Worm (Caenorhabditis elegans) whole organism, late embryonic: ENCODE data around the gene Y41C4A.7.

Source experiments
- C38D4.7 ChIP-seq: fragments of 200-800 bp; sonication (Bioruptor generic); optimal IDR thresholded peaks from 2 replicates; lab custom pipeline; 2018; ENCODE audit warnings: mild to moderate bottlenecking, missing genetic modification characterization, moderate library complexity, missing compliant biosample characterization
- ama-1 ChIP-seq: fragments of 150-350 bp; optimal IDR thresholded peaks from 2 replicates; lab custom pipeline; 2014
- odd-2 ChIP-seq: sonication (generic microtip); optimal IDR thresholded peaks from 2 replicates; lab custom pipeline; 2017; ENCODE audit warnings: antibody characterized with exemption, mild to moderate bottlenecking, missing genetic modification characterization, missing compliant biosample characterization
- sox-2 ChIP-seq: fragments of 200-800 bp; sonication (Bioruptor generic); IDR thresholded peaks from 2 replicates; pipeline ENCODE4 v1.3.6; 2022; ENCODE audit warnings: missing genetic modification reagents, missing genetic modification characterization, missing compliant biosample characterization

ce11 chrIII:11730312-11730711 is 31.6 kb downstream of the Y41C4A.7 start, which contains the start of gene Y41C4A.18:
- TF ChIP-seq sox-2 (GFP tag; lab: Robert Waterston, UW) (no peak), odd-2 (tag; lab: Kevin White, UChicago) (no peak), ama-1 (lab: Kevin White, UChicago) (no peak), C38D4.7 (GFP tag; lab: Kevin White, UChicago) (no peak)
